Fruit fly (Drosophila melanogaster): ENCODE measurements around the gene CG6770.

CG6770 gene

DNA sequence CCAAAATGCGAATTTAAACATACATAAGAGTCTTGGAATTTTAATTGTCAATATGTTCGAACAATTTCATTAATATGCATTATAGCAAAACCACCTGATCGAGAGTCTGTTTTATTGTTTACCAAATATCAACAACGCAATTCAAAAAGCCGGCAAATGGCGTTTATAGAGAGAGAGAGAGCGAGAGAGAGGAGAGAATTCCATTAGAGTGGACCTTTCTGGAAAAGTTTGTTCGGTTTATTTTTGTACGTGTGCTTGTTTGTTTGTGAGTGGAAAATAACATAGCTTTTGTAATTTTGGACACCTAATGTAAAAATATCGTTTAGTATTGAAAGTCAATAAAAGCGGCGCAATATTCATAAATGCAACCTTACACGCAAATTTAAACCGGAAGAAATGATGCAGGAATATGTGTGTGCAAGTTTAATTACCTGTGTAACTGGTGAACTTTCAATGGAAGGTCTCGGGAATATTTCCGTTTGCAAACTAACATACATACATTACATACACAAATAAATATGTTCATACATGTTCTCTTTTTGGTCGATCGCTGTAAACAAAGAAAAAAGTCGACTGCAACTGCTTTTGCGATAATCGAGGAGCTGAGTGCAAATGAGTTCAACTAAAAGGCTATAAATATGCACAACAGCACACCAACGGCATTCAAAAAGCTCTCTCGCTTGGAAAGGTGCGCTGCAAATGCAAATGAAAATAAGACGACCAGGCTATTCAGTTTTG, 1.1 kb downstream of the CG6770 start, which contains the start of gene CG6785 (continued):
- no peak for TF ChIP-seq Hr39 (optimal IDR thresholded peaks at IDR 0.05)
- TF ChIP-seq CG17385 (GFP tag; optimal IDR thresholded peaks at IDR 0.05), result peak; percentile 83
- TF ChIP-seq sug (tag; optimal IDR thresholded peaks at IDR 0.05), result peak; percentile 57
- no peak for TF ChIP-seq CG31224 (GFP tag; IDR thresholded peaks at IDR 0.05)
- no peak for TF ChIP-seq tgo (GFP tag; IDR thresholded peaks at IDR 0.05)
- TF ChIP-seq Opbp (GFP tag; IDR thresholded peaks at IDR 0.05; ENCODE audit: partially characterized antibody), result no peak
- TF ChIP-seq CG3163 (GFP tag; optimal IDR thresholded peaks at IDR 0.05), result peak; percentile 72
- TF ChIP-seq fd102C (GFP tag; optimal IDR thresholded peaks at IDR 0.05), result peak; percentile 70
- peak; percentile 72 for TF ChIP-seq Dek (tag; optimal IDR thresholded peaks at IDR 0.05)
- TF ChIP-seq Scr (GFP tag; IDR thresholded peaks at IDR 0.05; ENCODE audit: partially characterized antibody), result no peak
- TF ChIP-seq Elba2 (GFP tag; optimal IDR thresholded peaks at IDR 0.05), result no peak
- TF ChIP-seq ash1 (GFP tag; optimal IDR thresholded peaks at IDR 0.05), result peak; percentile 78
- TF ChIP-seq slp2 (GFP tag; optimal IDR thresholded peaks at IDR 0.05), result peak; percentile 74
- peak; percentile 24 for TF ChIP-seq CG30020 (tag; optimal IDR thresholded peaks at IDR 0.05)
- peak; percentile 62 for TF ChIP-seq Antp (GFP tag; optimal IDR thresholded peaks at IDR 0.05)
- peak; percentile 77 for TF ChIP-seq en (GFP tag; optimal IDR thresholded peaks at IDR 0.05)
- peak; percentile 55 for TF ChIP-seq dm (GFP tag; optimal IDR thresholded peaks at IDR 0.05)
- peak; percentile 81 for TF ChIP-seq gem (tag; optimal IDR thresholded peaks at IDR 0.05)
- no peak for TF ChIP-seq Usf (GFP tag; optimal IDR thresholded peaks at IDR 0.05)
- peak; percentile 79 for TF ChIP-seq ewg (GFP tag; optimal IDR thresholded peaks at IDR 0.05)
- TF ChIP-seq Dbx (GFP tag; IDR thresholded peaks at IDR 0.05), result peak; percentile 70; the same call in 2 of the 3 replicates
- no peak for TF ChIP-seq CG4404 (GFP tag; IDR thresholded peaks at IDR 0.05)
- TF ChIP-seq corto (GFP tag; optimal IDR thresholded peaks at IDR 0.05), result peak; percentile 69
- no peak for TF ChIP-seq CG11093 (GFP tag; IDR thresholded peaks at IDR 0.05)
- no peak for TF ChIP-seq gt (GFP tag; IDR thresholded peaks at IDR 0.05)
- peak; percentile 18 for TF ChIP-seq Dp (GFP tag; optimal IDR thresholded peaks at IDR 0.05)
- TF ChIP-seq eve (GFP tag; optimal IDR thresholded peaks at IDR 0.05), result no peak
- TF ChIP-seq run (tag; optimal IDR thresholded peaks at IDR 0.05), result peak; percentile 88
- TF ChIP-seq CG15601 (tag; optimal IDR thresholded peaks at IDR 0.05), result peak; percentile 92
- peak; percentile 74; the same call in 2 of the 3 replicates for TF ChIP-seq so (GFP tag; IDR thresholded peaks at IDR 0.05)
- TF ChIP-seq Sin3A (optimal IDR thresholded peaks at IDR 0.05), result no peak
- peak; percentile 60 for TF ChIP-seq NFAT (GFP tag; IDR thresholded peaks at IDR 0.05)
- TF ChIP-seq stc (GFP tag; IDR thresholded peaks at IDR 0.05), result peak; percentile 42; the same call in 1 of the 2 replicates
- TF ChIP-seq onecut (GFP tag; IDR thresholded peaks at IDR 0.05), result peak; percentile 74
- no peak for TF ChIP-seq CG7372 (GFP tag; IDR thresholded peaks at IDR 0.05)
- no peak for TF ChIP-seq prd (optimal IDR thresholded peaks at IDR 0.05)
- peak; percentile 55; the same call in 2 of the 3 replicates for TF ChIP-seq prd (GFP tag; IDR thresholded peaks at IDR 0.05)
- TF ChIP-seq insv (GFP tag; optimal IDR thresholded peaks at IDR 0.05), result peak in 1 of 2 experiments; percentile 77
- TF ChIP-seq jing (GFP tag; optimal IDR thresholded peaks at IDR 0.05), result peak; percentile 27
- TF ChIP-seq CG4707 (GFP tag; optimal IDR thresholded peaks at IDR 0.05), result peak; percentile 95
- peak; percentile 90 for TF ChIP-seq Hmr (GFP tag; optimal IDR thresholded peaks at IDR 0.05)
- no peak for TF ChIP-seq CG32772 (GFP tag; IDR thresholded peaks at IDR 0.05)
- peak; percentile 80 for TF ChIP-seq sqz (GFP tag; optimal IDR thresholded peaks at IDR 0.05)
- peak; percentile 66 for TF ChIP-seq CG31441 (GFP tag; IDR thresholded peaks at IDR 0.05)
- peak; percentile 90 for TF ChIP-seq Fer1 (GFP tag; optimal IDR thresholded peaks at IDR 0.05)
- peak; percentile 62 for TF ChIP-seq grau (tag; optimal IDR thresholded peaks at IDR 0.05)
- peak; percentile 7 for TF ChIP-seq pzg (GFP tag; optimal IDR thresholded peaks at IDR 0.05)
- peak; percentile 93 for TF ChIP-seq CG3407 (GFP tag; optimal IDR thresholded peaks at IDR 0.05)
- peak; percentile 76 for TF ChIP-seq pho (GFP tag; optimal IDR thresholded peaks at IDR 0.05)
- peak; percentile 76 for TF ChIP-seq Atf3 (GFP tag; optimal IDR thresholded peaks at IDR 0.05)
